Worm (Caenorhabditis elegans) whole organism, L4 larva: ENCODE measurements around the gene R13A1.1.
A peak's percentile ranks its signal among the peaks of the same experiment; 100 is the strongest.

ENCODE experiments used
- D1046.2 ChIP-seq: fragments of 200-800 bp; sonication (Bioruptor generic); IDR thresholded peaks from 2 replicates; pipeline ENCODE4 v1.3.6; 2022; ENCODE audit warnings: missing genetic modification characterization, missing compliant biosample characterization
- F37D6.2 ChIP-seq: sonication (generic microtip); optimal IDR thresholded peaks from 2 replicates; lab custom pipeline; 2016; ENCODE audit warnings: mild to moderate bottlenecking, missing genetic modification characterization, missing compliant biosample characterization
- T20F7.1 ChIP-seq: fragments of 200-800 bp; sonication (Bioruptor generic); optimal IDR thresholded peaks from 2 replicates; lab custom pipeline; 2018; ENCODE audit warnings: mild to moderate bottlenecking, missing genetic modification characterization, missing compliant biosample characterization
- T26A8.4 ChIP-seq: fragments of 200-800 bp; sonication (Bioruptor generic); IDR thresholded peaks from 2 replicates; pipeline ENCODE4 v1.3.6; 2022; ENCODE audit warnings: missing genetic modification characterization, missing compliant biosample characterization
- Y105C5A.15 ChIP-seq: fragments of 200-800 bp; sonication (Bioruptor generic); IDR thresholded peaks from 2 replicates; pipeline ENCODE4 v1.3.6; 2022; ENCODE audit warnings: missing genetic modification characterization, missing compliant biosample characterization
- Y48G9A.11 ChIP-seq: fragments of 200-800 bp; sonication (Bioruptor generic); IDR thresholded peaks from 2 replicates; pipeline ENCODE4 v1.3.6; 2022; ENCODE audit warnings: missing genetic modification reagents, missing genetic modification characterization, missing compliant biosample characterization
- Y75B8A.6 ChIP-seq: fragments of 200-800 bp; sonication (Bioruptor generic); IDR thresholded peaks from 2 replicates; pipeline ENCODE4 v1.3.6; 2022; ENCODE audit warnings: missing genetic modification reagents, missing genetic modification characterization, missing compliant biosample characterization
- ama-1 ChIP-seq: fragments of 150-350 bp; optimal IDR thresholded peaks from 2 replicates; lab custom pipeline; 2014; ENCODE audit warnings: inconsistent platforms, mixed read lengths
- ceh-20 ChIP-seq: fragments of 200-800 bp; sonication (Bioruptor generic); IDR thresholded peaks from 2 replicates; pipeline ENCODE4 v1.3.6; 2022; ENCODE audit warnings: missing genetic modification reagents, missing genetic modification characterization, missing compliant biosample characterization
- ceh-28 ChIP-seq: fragments of 150-350 bp; optimal IDR thresholded peaks from 2 replicates; lab custom pipeline; 2014; ENCODE audit warnings: missing biosample characterization, missing genetic modification reagents, missing genetic modification characterization
- cey-2 ChIP-seq: sonication (generic microtip); optimal IDR thresholded peaks from 3 replicates; lab custom pipeline; 2017; ENCODE audit warnings: missing genetic modification characterization, mild to moderate bottlenecking, missing compliant biosample characterization, antibody characterized with exemption, borderline replicate concordance; ENCODE audit not compliant: insufficient read depth
- ctbp-1 ChIP-seq: fragments of 200-800 bp; sonication (Bioruptor generic); IDR thresholded peaks from 2 replicates; pipeline ENCODE4 v1.3.6; 2022; ENCODE audit warnings: missing genetic modification reagents, missing genetic modification characterization, missing compliant biosample characterization
- daf-8 ChIP-seq: fragments of 200-800 bp; sonication (Bioruptor generic); IDR thresholded peaks from 2 replicates; pipeline ENCODE4 v1.3.6; 2022; ENCODE audit warnings: missing genetic modification characterization, missing compliant biosample characterization
- dmd-6 ChIP-seq: fragments of 200-800 bp; sonication (Bioruptor generic); IDR thresholded peaks from 2 replicates; pipeline ENCODE4 v1.3.6; 2022; ENCODE audit warnings: missing genetic modification reagents, missing genetic modification characterization, missing compliant biosample characterization
- dmd-8 ChIP-seq: fragments of 200-800 bp; sonication (Bioruptor generic); IDR thresholded peaks from 2 replicates; pipeline ENCODE4 v1.3.6; 2022; ENCODE audit warnings: missing genetic modification characterization, missing compliant biosample characterization
- dmd-9 ChIP-seq: fragments of 200-800 bp; sonication (Bioruptor generic); IDR thresholded peaks from 2 replicates; pipeline ENCODE4 v1.3.6; 2022; ENCODE audit warnings: missing genetic modification reagents, missing genetic modification characterization, missing compliant biosample characterization
- dve-1 ChIP-seq: sonication (generic microtip); optimal IDR thresholded peaks from 2 replicates; lab custom pipeline; 2017; ENCODE audit warnings: antibody characterized with exemption, mild to moderate bottlenecking, missing genetic modification characterization, missing compliant biosample characterization; ENCODE audit not compliant: insufficient read depth
- egl-27 ChIP-seq: sonication (generic microtip); optimal IDR thresholded peaks from 3 replicates; lab custom pipeline; 2017; ENCODE audit warnings: missing biosample characterization, missing genetic modification reagents, missing genetic modification characterization
- fos-1 ChIP-seq: fragments of 150-350 bp; optimal IDR thresholded peaks from 2 replicates; lab custom pipeline; 2014; ENCODE audit warnings: missing biosample characterization, missing genetic modification characterization
- gei-8 ChIP-seq: fragments of 200-800 bp; sonication (Bioruptor generic); optimal IDR thresholded peaks from 2 replicates; lab custom pipeline; 2018; ENCODE audit warnings: mild to moderate bottlenecking, missing genetic modification characterization, missing compliant biosample characterization
- jun-1 ChIP-seq: fragments of 150-350 bp; optimal IDR thresholded peaks from 2 replicates; lab custom pipeline; 2014; ENCODE audit warnings: missing biosample characterization, missing genetic modification reagents, missing genetic modification characterization
- lim-7 ChIP-seq: fragments of 200-800 bp; sonication (Bioruptor generic); IDR thresholded peaks from 2 replicates; pipeline ENCODE4 v1.3.6; 2022; ENCODE audit warnings: missing genetic modification characterization, missing compliant biosample characterization
- lin-13 ChIP-seq: fragments of 150-350 bp; optimal IDR thresholded peaks from 2 replicates; lab custom pipeline; 2014; ENCODE audit warnings: missing biosample characterization, missing genetic modification reagents, missing genetic modification characterization
- lin-15B ChIP-seq: fragments of 150-350 bp; sonication (generic microtip); optimal IDR thresholded peaks from 3 replicates; lab custom pipeline; 2014; ENCODE audit warnings: missing biosample characterization, missing genetic modification characterization
- lin-38 ChIP-seq: fragments of 200-800 bp; sonication (Bioruptor generic); IDR thresholded peaks from 2 replicates; pipeline ENCODE4 v1.3.6; 2022; ENCODE audit warnings: missing genetic modification reagents, missing genetic modification characterization, missing compliant biosample characterization
- mdl-1 ChIP-seq, 2 experiments: fragments of 150-350 bp in 1 of 2; sonication (generic microtip) in 1 of 2; optimal IDR thresholded peaks; 2 replicates each; lab custom pipeline; 2014 to 2017; ENCODE audit warnings: missing biosample characterization in 2 of 2, missing genetic modification characterization in 2 of 2
- mep-1 ChIP-seq: fragments of 150-350 bp; sonication (generic microtip); optimal IDR thresholded peaks from 3 replicates; lab custom pipeline; 2014; ENCODE audit warnings: missing biosample characterization, missing genetic modification characterization
- mes-2 ChIP-seq: sonication (generic microtip); optimal IDR thresholded peaks from 2 replicates; lab custom pipeline; 2016; ENCODE audit warnings: missing genotype, mild to moderate bottlenecking, missing genetic modification characterization, missing compliant biosample characterization; ENCODE audit not compliant: poor library complexity, severe bottlenecking
- nhr-10 ChIP-seq: fragments of 150-350 bp; optimal IDR thresholded peaks from 2 replicates; lab custom pipeline; 2014; ENCODE audit warnings: missing biosample characterization, missing genetic modification characterization
- nhr-102 ChIP-seq: sonication (generic microtip); optimal IDR thresholded peaks from 2 replicates; lab custom pipeline; 2016; ENCODE audit warnings: mild to moderate bottlenecking, missing genetic modification characterization, moderate library complexity, missing compliant biosample characterization
- nhr-111 ChIP-seq: fragments of 200-800 bp; sonication (Bioruptor generic); optimal IDR thresholded peaks from 2 replicates; lab custom pipeline; 2018; ENCODE audit warnings: mild to moderate bottlenecking, missing genetic modification characterization, missing compliant biosample characterization
- nhr-25 ChIP-seq: sonication (generic microtip); optimal IDR thresholded peaks from 2 replicates; lab custom pipeline; 2017; ENCODE audit warnings: missing genetic modification characterization, mild to moderate bottlenecking, missing compliant biosample characterization, antibody characterized with exemption, moderate library complexity, borderline replicate concordance; ENCODE audit not compliant: insufficient read depth
- nhr-28 ChIP-seq: fragments of 150-350 bp; optimal IDR thresholded peaks from 2 replicates; lab custom pipeline; 2014; ENCODE audit warnings: missing biosample characterization, missing genetic modification characterization
- nhr-41 ChIP-seq: fragments of 200-800 bp; sonication (Bioruptor generic); IDR thresholded peaks from 2 replicates; pipeline ENCODE4 v1.3.6; 2022; ENCODE audit warnings: missing genetic modification reagents, missing genetic modification characterization, missing compliant biosample characterization
- nhr-48 ChIP-seq: sonication (generic microtip); optimal IDR thresholded peaks from 2 replicates; lab custom pipeline; 2016; ENCODE audit warnings: mild to moderate bottlenecking, missing genetic modification characterization, missing compliant biosample characterization
- nhr-6 ChIP-seq: fragments of 150-350 bp; optimal IDR thresholded peaks from 2 replicates; lab custom pipeline; 2014; ENCODE audit warnings: missing biosample characterization, missing genetic modification characterization
- nhr-76 ChIP-seq: fragments of 150-350 bp; optimal IDR thresholded peaks from 2 replicates; lab custom pipeline; 2014; ENCODE audit warnings: missing biosample characterization, missing genetic modification characterization
- php-3 ChIP-seq: fragments of 200-800 bp; sonication (Bioruptor generic); IDR thresholded peaks from 2 replicates; pipeline ENCODE4 v1.3.6; 2022; ENCODE audit warnings: missing genetic modification reagents, missing genetic modification characterization, missing compliant biosample characterization
- pqm-1 ChIP-seq: sonication (generic microtip); optimal IDR thresholded peaks from 2 replicates; lab custom pipeline; 2017; ENCODE audit warnings: missing biosample characterization, missing genetic modification characterization
- saeg-2 ChIP-seq: fragments of 200-800 bp; sonication (Bioruptor generic); IDR thresholded peaks from 2 replicates; pipeline ENCODE4 v1.3.6; 2022; ENCODE audit warnings: missing genetic modification reagents, missing genetic modification characterization, missing compliant biosample characterization
- sdz-12 ChIP-seq: fragments of 200-800 bp; sonication (Bioruptor generic); optimal IDR thresholded peaks from 2 replicates; lab custom pipeline; 2018; ENCODE audit warnings: mild to moderate bottlenecking, missing genetic modification characterization, missing compliant biosample characterization
- spr-1 ChIP-seq: sonication (generic microtip); optimal IDR thresholded peaks from 2 replicates; lab custom pipeline; 2016; ENCODE audit warnings: mild to moderate bottlenecking, missing genetic modification characterization, missing compliant biosample characterization
- spr-3 ChIP-seq: fragments of 200-800 bp; sonication (Bioruptor generic); optimal IDR thresholded peaks from 2 replicates; lab custom pipeline; 2018; ENCODE audit warnings: mild to moderate bottlenecking, missing genetic modification characterization, missing compliant biosample characterization
- tra-1 ChIP-seq: fragments of 200-800 bp; sonication (Bioruptor generic); IDR thresholded peaks from 2 replicates; pipeline ENCODE4 v1.3.6; 2022; ENCODE audit warnings: missing genetic modification reagents, missing genetic modification characterization, missing compliant biosample characterization
- unc-62 ChIP-seq, 3 experiments: fragments of 150-350 bp in 1 of 3; sonication (generic microtip); optimal IDR thresholded peaks in 2 of 3; peaks in 1 of 3; 1 replicate in 1 of 3; 2 replicates in 2 of 3; lab custom pipeline; 2014 to 2017; ENCODE audit warnings: missing biosample characterization in 3 of 3, missing genetic modification characterization in 3 of 3, missing genetic modification reagents in 3 of 3, missing genotype in 1 of 3
- vab-7 ChIP-seq: fragments of 200-800 bp; sonication (Bioruptor generic); IDR thresholded peaks from 2 replicates; pipeline ENCODE4 v1.3.6; 2022; ENCODE audit warnings: missing genetic modification reagents, missing genetic modification characterization, missing compliant biosample characterization
- zag-1 ChIP-seq: fragments of 150-350 bp; optimal IDR thresholded peaks from 2 replicates; lab custom pipeline; 2014; ENCODE audit warnings: missing biosample characterization, missing genetic modification characterization
- zfp-2 ChIP-seq: sonication (generic microtip); optimal IDR thresholded peaks from 2 replicates; lab custom pipeline; 2016; ENCODE audit warnings: mild to moderate bottlenecking, missing genetic modification characterization, missing compliant biosample characterization
- zfp-3 ChIP-seq: fragments of 200-800 bp; sonication (Bioruptor generic); conservative IDR thresholded peaks from 2 replicates; pipeline ENCODE4 v1.3.6; 2022; ENCODE audit warnings: missing genetic modification reagents, missing genetic modification characterization, missing compliant biosample characterization
- zip-2 ChIP-seq: fragments of 150-350 bp; optimal IDR thresholded peaks from 2 replicates; lab custom pipeline; 2014; ENCODE audit warnings: missing biosample characterization, missing genetic modification characterization
- ztf-7 ChIP-seq: fragments of 150-350 bp; optimal IDR thresholded peaks from 2 replicates; lab custom pipeline; 2014; ENCODE audit warnings: missing biosample characterization, missing genetic modification characterization

Gene R13A1.1

DNA sequence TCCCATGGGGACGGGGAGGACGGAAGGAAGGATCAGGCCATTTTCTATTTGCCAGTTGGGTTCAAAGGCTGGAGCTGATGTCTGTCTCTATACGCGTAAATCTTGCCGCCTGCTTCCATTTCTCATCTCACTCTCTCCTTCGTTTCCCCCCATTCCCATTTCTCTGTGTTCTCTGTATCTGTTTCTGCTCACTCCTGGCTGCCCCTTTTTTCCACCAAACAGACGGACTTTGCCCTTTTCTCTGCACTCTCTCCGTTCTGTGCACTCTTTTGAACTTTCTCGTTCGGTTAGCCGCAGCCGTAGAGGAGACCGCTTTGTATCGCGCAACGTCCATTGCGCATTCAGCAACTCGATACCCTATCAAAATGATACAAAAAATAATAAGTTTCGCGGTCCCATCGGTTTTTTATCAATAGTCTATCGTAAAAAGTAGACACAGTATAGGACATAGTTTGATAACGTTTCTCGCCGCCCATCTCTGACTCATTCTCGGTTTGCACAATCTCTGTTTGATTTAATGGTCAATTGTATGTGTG lies 15.6 kb downstream of the R13A1.1 start (continued):
- TF ChIP-seq spr-3 (GFP tag; lab: Kevin White, UChicago): no peak
- TF ChIP-seq dmd-9 (GFP tag; lab: Robert Waterston, UW): no peak
- no peak for TF ChIP-seq nhr-111 (GFP tag; lab: Kevin White, UChicago)
- no peak for TF ChIP-seq fos-1 (tag; lab: Kevin White, UChicago)
- no peak for TF ChIP-seq jun-1
- no peak for TF ChIP-seq daf-8 (GFP tag; lab: Robert Waterston, UW)
- TF ChIP-seq nhr-76: no peak
- no peak for TF ChIP-seq nhr-10 (tag; lab: Kevin White, UChicago)
- TF ChIP-seq mdl-1 (tag; optimal IDR thresholded peaks at IDR 0.05; lab: Kevin White, UChicago): peak in 1 of 2 experiments; percentile 19
- no peak for TF ChIP-seq spr-1 (tag; lab: Kevin White, UChicago)
- peak; percentile 69; the same call in 1 of the 2 replicates for TF ChIP-seq dmd-6 (GFP tag; lab: Robert Waterston, UW)
- TF ChIP-seq tra-1 (GFP tag; lab: Robert Waterston, UW): no peak
- TF ChIP-seq dve-1 (tag; lab: Kevin White, UChicago): peak; percentile 78
- no peak for TF ChIP-seq gei-8
- no peak for TF ChIP-seq Y75B8A.6 (GFP tag; lab: Robert Waterston, UW)
- TF ChIP-seq ama-1: no peak
- TF ChIP-seq zfp-2 (tag; lab: Kevin White, UChicago): no peak
- TF ChIP-seq D1046.2: no peak
- TF ChIP-seq pqm-1 (tag; lab: Kevin White, UChicago): peak; percentile 96
- TF ChIP-seq ceh-20 (GFP tag; lab: Robert Waterston, UW): no peak
- TF ChIP-seq lin-38: no peak
- no peak for TF ChIP-seq cey-2 (tag; lab: Kevin White, UChicago)
- TF ChIP-seq lin-15B (tag; lab: Kevin White, UChicago): no peak
- no peak for TF ChIP-seq Y105C5A.15 (GFP tag; lab: Robert Waterston, UW)
- no peak for TF ChIP-seq zfp-3 (GFP tag; lab: Robert Waterston, UW)
- peak; percentile 89 for TF ChIP-seq nhr-28
- TF ChIP-seq nhr-41: no peak
- TF ChIP-seq mes-2: peak; percentile 38
- TF ChIP-seq zip-2: no peak
- TF ChIP-seq nhr-25 (tag; lab: Kevin White, UChicago): no peak
- no peak for TF ChIP-seq Y48G9A.11
- no peak for TF ChIP-seq nhr-102 (tag; lab: Kevin White, UChicago)
- TF ChIP-seq egl-27 (tag; lab: Kevin White, UChicago): no peak
- no peak for TF ChIP-seq vab-7 (GFP tag; lab: Robert Waterston, UW)
- peak; percentile 4 for TF ChIP-seq F37D6.2 (tag; lab: Kevin White, UChicago)
- TF ChIP-seq mep-1 (tag; lab: Kevin White, UChicago): peak; percentile 71
- TF ChIP-seq php-3: peak; percentile 62; the same call in 1 of the 2 replicates
- no peak for TF ChIP-seq sdz-12 (GFP tag; lab: Kevin White, UChicago)
- no peak for TF ChIP-seq zag-1 (tag; lab: Kevin White, UChicago)
- TF ChIP-seq ceh-28 (tag; lab: Kevin White, UChicago): no peak
- no peak for TF ChIP-seq saeg-2 (GFP tag; lab: Robert Waterston, UW)
- 0 out of 2 replicates have a peak, but pooled peaks have one; percentile 27 for TF ChIP-seq lim-7 (GFP tag; lab: Robert Waterston, UW)
- no peak for TF ChIP-seq ztf-7 (tag; lab: Kevin White, UChicago)
- TF ChIP-seq ctbp-1: no peak
- 0 out of 2 replicates have a peak, but pooled peaks have one; percentile 41 for TF ChIP-seq T26A8.4 (GFP tag; lab: Robert Waterston, UW)
- peak in 1 of 2 experiments; percentile 63 for TF ChIP-seq unc-62 (GFP tag; optimal IDR thresholded peaks at IDR 0.05 in 1 of 2; lab: Kevin White, UChicago)
- TF ChIP-seq unc-62 (tag; optimal IDR thresholded peaks at IDR 0.05; lab: Kevin White, UChicago): no peak
- TF ChIP-seq nhr-48 (tag; lab: Kevin White, UChicago): no peak
- no peak for TF ChIP-seq dmd-8
- TF ChIP-seq lin-13 (GFP tag; lab: Kevin White, UChicago): no peak
- TF ChIP-seq nhr-6: no peak
- TF ChIP-seq T20F7.1 (GFP tag; lab: Kevin White, UChicago): no peak
